Fruit fly (Drosophila melanogaster) whole organism, embryonic: ENCODE data around the gene PGAP1.
A peak's percentile ranks its signal among the peaks of the same experiment; 100 is the strongest.

Experiments
- Bdp1 ChIP-seq: fragments of 200-800 bp; sonication (Bioruptor generic); optimal IDR thresholded peaks from 3 replicates; lab custom pipeline; 2016; ENCODE audit warnings: missing biosample characterization, missing genetic modification characterization
- CG10209 ChIP-seq: fragments of 200-800 bp; sonication (Bioruptor generic); optimal IDR thresholded peaks from 3 replicates; lab custom pipeline; 2017; ENCODE audit warnings: missing biosample characterization, mild to moderate bottlenecking, missing genetic modification characterization, missing genetic modification reagents
- CG10267 ChIP-seq: fragments of 200-800 bp; sonication (Bioruptor generic); optimal IDR thresholded peaks from 2 replicates; lab custom pipeline; 2018; ENCODE audit warnings: missing biosample characterization, mild to moderate bottlenecking, missing genetic modification characterization, moderate library complexity
- CG10274 ChIP-seq: fragments of 200-800 bp; sonication (Bioruptor generic); optimal IDR thresholded peaks from 3 replicates; lab custom pipeline; 2017; ENCODE audit warnings: missing biosample characterization, mild to moderate bottlenecking, missing genetic modification characterization
- CG10366 ChIP-seq: fragments of 200-800 bp; sonication (Bioruptor generic); IDR thresholded peaks from 2 replicates; pipeline ENCODE4 v1.3.6; 2022; ENCODE audit warnings: missing biosample characterization, missing genetic modification characterization
- CG10462 ChIP-seq: fragments of 200-800 bp; sonication (Bioruptor generic); optimal IDR thresholded peaks from 2 replicates; lab custom pipeline; 2016; ENCODE audit warnings: missing biosample characterization, missing genetic modification characterization
- CG11247 ChIP-seq: fragments of 200-800 bp; sonication (Bioruptor generic); IDR thresholded peaks from 2 replicates; pipeline ENCODE4 v1.3.6; 2022; ENCODE audit warnings: missing biosample characterization, missing genetic modification characterization
- CG12104 ChIP-seq: fragments of 200-800 bp; sonication (Bioruptor generic); optimal IDR thresholded peaks from 3 replicates; lab custom pipeline; 2016; ENCODE audit warnings: missing biosample characterization, missing genetic modification characterization
- CG12236 ChIP-seq: fragments of 200-800 bp; sonication (Bioruptor generic); optimal IDR thresholded peaks from 2 replicates; lab custom pipeline; 2016; ENCODE audit warnings: missing biosample characterization, missing genetic modification characterization
- CG13894 ChIP-seq: fragments of 200-800 bp; sonication (Bioruptor generic); optimal IDR thresholded peaks from 3 replicates; lab custom pipeline; 2018; ENCODE audit warnings: missing biosample characterization, mild to moderate bottlenecking, missing genetic modification characterization, moderate library complexity
- CG1529 ChIP-seq: fragments of 200-800 bp; sonication (Bioruptor generic); optimal IDR thresholded peaks from 3 replicates; lab custom pipeline; 2018; ENCODE audit warnings: missing biosample characterization, missing genetic modification characterization
- CG15514 ChIP-seq: fragments of 200-800 bp; sonication (Bioruptor generic); optimal IDR thresholded peaks from 3 replicates; lab custom pipeline; 2017; ENCODE audit warnings: missing biosample characterization, missing genetic modification characterization, mild to moderate bottlenecking, moderate library complexity, missing genetic modification reagents
- CG1603 ChIP-seq: fragments of 200-800 bp; sonication (Bioruptor generic); optimal IDR thresholded peaks from 2 replicates; lab custom pipeline; 2019; ENCODE audit warnings: missing biosample characterization, mild to moderate bottlenecking, missing genetic modification characterization, moderate library complexity
- CG17328 ChIP-seq: fragments of 200-800 bp; sonication (Bioruptor generic); IDR thresholded peaks from 2 replicates; pipeline ENCODE4 v1.3.6; 2022; ENCODE audit warnings: missing biosample characterization, missing genetic modification characterization
- CG17361 ChIP-seq: fragments of 200-800 bp; sonication (Bioruptor generic); IDR thresholded peaks from 3 replicates; pipeline ENCODE4 v1.3.6; 2022; ENCODE audit warnings: missing biosample characterization, missing genetic modification characterization
- CG17568 ChIP-seq: fragments of 200-800 bp; sonication (Bioruptor generic); optimal IDR thresholded peaks from 2 replicates; lab custom pipeline; 2018; ENCODE audit warnings: missing biosample characterization, mild to moderate bottlenecking, missing genetic modification characterization, moderate library complexity
- CG18262 ChIP-seq: fragments of 200-800 bp; optimal IDR thresholded peaks from 3 replicates; lab custom pipeline; 2019; ENCODE audit warnings: missing biosample characterization, mild to moderate bottlenecking, missing genetic modification characterization, moderate library complexity
- CG2875 ChIP-seq: fragments of 200-800 bp; sonication (Bioruptor generic); optimal IDR thresholded peaks from 2 replicates; lab custom pipeline; 2017; ENCODE audit warnings: missing biosample characterization, mild to moderate bottlenecking, missing genetic modification characterization, missing genetic modification reagents
- CG31441 ChIP-seq: fragments of 200-800 bp; sonication (Bioruptor generic); IDR thresholded peaks from 2 replicates; pipeline ENCODE4 v1.3.6; 2022; ENCODE audit warnings: missing biosample characterization, missing genetic modification characterization
- CG32772 ChIP-seq: fragments of 200-800 bp; sonication (Bioruptor generic); IDR thresholded peaks from 2 replicates; pipeline ENCODE4 v1.3.6; 2022; ENCODE audit warnings: missing biosample characterization, missing genetic modification characterization
- CG34376 ChIP-seq: fragments of 200-800 bp; sonication (Bioruptor generic); optimal IDR thresholded peaks from 2 replicates; lab custom pipeline; 2018; ENCODE audit warnings: missing biosample characterization, mild to moderate bottlenecking, missing genetic modification characterization
- CG3726 ChIP-seq: fragments of 200-800 bp; sonication (Bioruptor generic); IDR thresholded peaks from 3 replicates; pipeline ENCODE4, ENCODE4 v1.3.6; 2022; ENCODE audit warnings: missing biosample characterization, missing genetic modification characterization
- CG6175 ChIP-seq: fragments of 200-800 bp; sonication (Bioruptor generic); IDR thresholded peaks from 3 replicates; pipeline ENCODE4 v1.3.6; 2022; ENCODE audit warnings: missing biosample characterization, missing genetic modification characterization
- CG8359 ChIP-seq: fragments of 200-800 bp; sonication (Bioruptor generic); optimal IDR thresholded peaks from 2 replicates; lab custom pipeline; 2017; ENCODE audit warnings: missing biosample characterization, mild to moderate bottlenecking, missing genetic modification characterization, borderline replicate concordance
- CG8765 ChIP-seq: fragments of 200-800 bp; sonication (Bioruptor generic); IDR thresholded peaks from 2 replicates; pipeline ENCODE4 v1.3.6; 2022; ENCODE audit warnings: missing biosample characterization, missing genetic modification characterization
- CG8944 ChIP-seq: fragments of 200-800 bp; sonication (Bioruptor generic); optimal IDR thresholded peaks from 3 replicates; lab custom pipeline; 2016; ENCODE audit warnings: missing biosample characterization, missing genetic modification characterization
- D ChIP-seq, 2 experiments: fragments of 200-800 bp in 1 of 2; fragments of >200 bp in 1 of 2; sonication (Bioruptor generic) in 1 of 2; optimal IDR thresholded peaks; 2 replicates in 1 of 2; 3 replicates in 1 of 2; lab custom pipeline; 2017; ENCODE audit warnings: mild to moderate bottlenecking in 1 of 2, missing biosample characterization in 1 of 2, missing genetic modification characterization in 1 of 2, missing genetic modification reagents in 1 of 2
- Dll ChIP-seq: fragments of 200-800 bp; sonication (Bioruptor generic); IDR thresholded peaks from 4 replicates; pipeline ENCODE4 v1.3.6; 2022; ENCODE audit warnings: missing biosample characterization, missing genetic modification characterization; ENCODE audit not compliant: partially characterized antibody
- Dp ChIP-seq: fragments of 200-800 bp; sonication (Bioruptor generic); optimal IDR thresholded peaks from 2 replicates; lab custom pipeline; 2018; ENCODE audit warnings: missing biosample characterization, mild to moderate bottlenecking, missing genetic modification characterization, moderate library complexity
- H2.0 ChIP-seq: fragments of 200-800 bp; sonication (Bioruptor generic); IDR thresholded peaks from 2 replicates; pipeline ENCODE4 v1.3.6; 2022; ENCODE audit warnings: missing biosample characterization, missing genetic modification characterization
- HLH54F ChIP-seq: fragments of 200-800 bp; sonication (Bioruptor generic); optimal IDR thresholded peaks from 3 replicates; lab custom pipeline; 2016; ENCODE audit warnings: missing biosample characterization, missing genetic modification characterization
- Kr ChIP-seq: fragments of 200-800 bp; sonication (Bioruptor generic); optimal IDR thresholded peaks from 2 replicates; lab custom pipeline; 2017; ENCODE audit warnings: missing biosample characterization, mild to moderate bottlenecking, missing genetic modification characterization
- Mad ChIP-seq: fragments of 200-800 bp; sonication (Bioruptor generic); optimal IDR thresholded peaks from 2 replicates; lab custom pipeline; 2016; ENCODE audit warnings: missing biosample characterization, missing genetic modification characterization
- Mes4 ChIP-seq: fragments of 200-800 bp; sonication (Bioruptor generic); optimal IDR thresholded peaks from 2 replicates; lab custom pipeline; 2016; ENCODE audit warnings: missing biosample characterization, missing genetic modification characterization
- Sox102F ChIP-seq: fragments of 200-800 bp; sonication (Bioruptor generic); optimal IDR thresholded peaks from 2 replicates; lab custom pipeline; 2018; ENCODE audit warnings: missing biosample characterization, mild to moderate bottlenecking, missing genetic modification characterization, moderate library complexity
- Vsx1 ChIP-seq: fragments of 200-800 bp; sonication (Bioruptor generic); optimal IDR thresholded peaks from 2 replicates; lab custom pipeline; 2017; ENCODE audit warnings: missing biosample characterization, mild to moderate bottlenecking, missing genetic modification characterization, missing genetic modification reagents
- chinmo ChIP-seq: fragments of 200-800 bp; sonication (Bioruptor generic); IDR thresholded peaks from 4 replicates; pipeline ENCODE4 v1.3.6; 2022; ENCODE audit warnings: missing biosample characterization, missing genetic modification characterization; ENCODE audit not compliant: partially characterized antibody
- corto ChIP-seq: fragments of 200-800 bp; sonication (Bioruptor generic); optimal IDR thresholded peaks from 2 replicates; lab custom pipeline; 2016; ENCODE audit warnings: missing biosample characterization, mild to moderate bottlenecking, missing genetic modification characterization, moderate library complexity
- da ChIP-seq: fragments of 200-800 bp; sonication (Bioruptor generic); optimal IDR thresholded peaks from 2 replicates; lab custom pipeline; 2016; ENCODE audit warnings: missing biosample characterization, missing genetic modification characterization
- dati ChIP-seq: fragments of 200-800 bp; sonication (Bioruptor generic); IDR thresholded peaks from 2 replicates; pipeline ENCODE4 v1.3.6; 2022; ENCODE audit warnings: missing biosample characterization, missing genetic modification characterization
- dysf ChIP-seq: fragments of 200-800 bp; sonication (Bioruptor generic); IDR thresholded peaks from 3 replicates; pipeline ENCODE4 v1.3.6; 2022; ENCODE audit warnings: missing biosample characterization, missing genetic modification characterization
- lab ChIP-seq: fragments of 200-800 bp; sonication (Bioruptor generic); optimal IDR thresholded peaks from 3 replicates; lab custom pipeline; 2017; ENCODE audit warnings: missing biosample characterization, missing genetic modification characterization, mild to moderate bottlenecking, moderate library complexity, missing genetic modification reagents
- org-1 ChIP-seq: fragments of 200-800 bp; sonication (Bioruptor generic); optimal IDR thresholded peaks from 2 replicates; lab custom pipeline; 2017; ENCODE audit warnings: missing biosample characterization, missing genetic modification characterization
- pho ChIP-seq: fragments of 200-800 bp; sonication (Bioruptor generic); optimal IDR thresholded peaks from 2 replicates; lab custom pipeline; 2016; ENCODE audit warnings: missing biosample characterization, missing genetic modification characterization
- sna ChIP-seq: fragments of 200-800 bp; sonication (Bioruptor generic); IDR thresholded peaks from 2 replicates; pipeline ENCODE4 v1.3.6; 2022; ENCODE audit warnings: missing biosample characterization, missing genetic modification characterization; ENCODE audit not compliant: partially characterized antibody
- sqz ChIP-seq: fragments of 200-800 bp; sonication (Bioruptor generic); optimal IDR thresholded peaks from 3 replicates; lab custom pipeline; 2018; ENCODE audit warnings: missing biosample characterization, mild to moderate bottlenecking, missing genetic modification characterization
- toy ChIP-seq: fragments of 200-800 bp; sonication (Bioruptor generic); IDR thresholded peaks from 2 replicates; pipeline ENCODE4 v1.3.6; 2022; ENCODE audit warnings: missing biosample characterization, missing genetic modification characterization
- zfh1 ChIP-seq: fragments of 200-800 bp; sonication (Bioruptor generic); IDR thresholded peaks from 3 replicates; pipeline ENCODE4 v1.3.6; 2022; ENCODE audit warnings: missing biosample characterization, missing genetic modification characterization

PGAP1 gene

dm6 chrX:5737676-5738220 is 48.5 kb upstream of the PGAP1 start, which contains the start of gene Snx27 (continued):
- no peak for TF ChIP-seq CG10462 (GFP tag; lab: Kevin White, UChicago)
- TF ChIP-seq Bdp1 = no peak
- no peak for TF ChIP-seq CG8765 (GFP tag; lab: Robert Waterston, UW)
- TF ChIP-seq CG15514 (GFP tag; lab: Kevin White, UChicago) = peak; percentile 89
- peak; percentile 70 for TF ChIP-seq Dp
- no peak for TF ChIP-seq CG12104 (GFP tag; lab: Kevin White, UChicago)
- TF ChIP-seq sna = peak; percentile 99
- peak; percentile 14 for TF ChIP-seq Vsx1 (GFP tag; lab: Kevin White, UChicago)
- TF ChIP-seq dysf (GFP tag; lab: Robert Waterston, UW) = peak; percentile 60; the same call in 2 of the 3 replicates
- TF ChIP-seq org-1 (GFP tag; lab: Kevin White, UChicago) = no peak
- TF ChIP-seq corto (GFP tag; lab: Kevin White, UChicago) = peak; percentile 26
- TF ChIP-seq CG32772 (GFP tag; lab: Robert Waterston, UW) = 0 out of 2 replicates have a peak, but pooled peaks have one; percentile 17
- peak; percentile 10 for TF ChIP-seq Sox102F (GFP tag; lab: Kevin White, UChicago)
- no peak for TF ChIP-seq CG3726 (GFP tag; lab: Robert Waterston, UW)
- TF ChIP-seq CG17361 = 0 out of 3 replicates have a peak, but pooled peaks have one; percentile 15
- TF ChIP-seq toy (GFP tag; lab: Robert Waterston, UW) = no peak
- peak; percentile 59; the same call in 1 of the 2 replicates for TF ChIP-seq CG11247 (GFP tag; lab: Robert Waterston, UW)
- no peak for TF ChIP-seq da
- no peak for TF ChIP-seq CG1529 (GFP tag; lab: Kevin White, UChicago)
- peak; percentile 54 for TF ChIP-seq Mes4
- peak; percentile 48; the same call in 1 of the 3 replicates for TF ChIP-seq CG6175 (GFP tag; lab: Robert Waterston, UW)
- TF ChIP-seq Mad (GFP tag; lab: Kevin White, UChicago) = peak; percentile 47
- TF ChIP-seq CG17568 (GFP tag; lab: Kevin White, UChicago) = peak; percentile 19
- TF ChIP-seq CG10209 (GFP tag; lab: Kevin White, UChicago) = peak; percentile 7
- TF ChIP-seq CG12236 (GFP tag; lab: Kevin White, UChicago) = no peak
- peak; percentile 53; the same call in 2 of the 3 replicates for TF ChIP-seq zfh1 (GFP tag; lab: Robert Waterston, UW)
- TF ChIP-seq H2.0 (GFP tag; lab: Robert Waterston, UW) = peak; percentile 17; the same call in 1 of the 2 replicates
- TF ChIP-seq CG34376 (GFP tag; lab: Kevin White, UChicago) = peak; percentile 15
- TF ChIP-seq pho = peak; percentile 73
- no peak for TF ChIP-seq CG10274 (GFP tag; lab: Kevin White, UChicago)
- peak; percentile 31; the same call in 1 of the 2 replicates for TF ChIP-seq CG17328 (GFP tag; lab: Robert Waterston, UW)
- TF ChIP-seq CG8359 (GFP tag; lab: Kevin White, UChicago) = no peak
- peak; percentile 99 for TF ChIP-seq chinmo
- TF ChIP-seq CG13894 (tag; lab: Kevin White, UChicago) = peak; percentile 48
- peak; percentile 50 for TF ChIP-seq lab (GFP tag; lab: Kevin White, UChicago)
- TF ChIP-seq sqz (GFP tag; lab: Kevin White, UChicago) = peak; percentile 21
- TF ChIP-seq HLH54F (GFP tag; lab: Kevin White, UChicago) = peak; percentile 56
- TF ChIP-seq Dll (GFP tag; lab: Robert Waterston, UW) = peak; percentile 99
- TF ChIP-seq CG18262 (tag; lab: Kevin White, UChicago) = peak; percentile 6
- TF ChIP-seq Kr (GFP tag; lab: Kevin White, UChicago) = no peak
- peak; percentile 22; the same call in 1 of the 2 replicates for TF ChIP-seq CG10366 (GFP tag; lab: Robert Waterston, UW)
- TF ChIP-seq CG8944 (GFP tag; lab: Kevin White, UChicago) = peak; percentile 43
- peak; percentile 97 for TF ChIP-seq CG10267 (tag; lab: Kevin White, UChicago)
- peak; percentile 94 for TF ChIP-seq CG1603 (tag; lab: Kevin White, UChicago)
- peak; percentile 39; the same call in 1 of the 2 replicates for TF ChIP-seq CG31441 (GFP tag; lab: Robert Waterston, UW)
- no peak for TF ChIP-seq dati (GFP tag; lab: Robert Waterston, UW)
- TF ChIP-seq CG2875 (GFP tag; lab: Kevin White, UChicago) = no peak
- no peak for TF ChIP-seq D (optimal IDR thresholded peaks at IDR 0.05; lab: Kevin White, UChicago)
- TF ChIP-seq D (GFP tag; optimal IDR thresholded peaks at IDR 0.05; lab: Kevin White, UChicago) = no peak
